Worm (Caenorhabditis elegans) whole organism, late embryonic: ENCODE data around the gene lec-3.

Source experiments
- ahr-1 ChIP-seq: sonication (generic microtip); optimal IDR thresholded peaks from 2 replicates; lab custom pipeline; 2016; ENCODE audit warnings: missing genetic modification characterization, missing compliant biosample characterization
- ceh-6 ChIP-seq: fragments of 200-800 bp; sonication (Bioruptor generic); optimal IDR thresholded peaks from 2 replicates; lab custom pipeline; 2018; ENCODE audit warnings: mild to moderate bottlenecking, missing genetic modification characterization, missing compliant biosample characterization
- dmd-4 ChIP-seq: sonication (generic microtip); optimal IDR thresholded peaks from 2 replicates; lab custom pipeline; 2016; ENCODE audit warnings: borderline replicate concordance, missing genetic modification characterization, missing compliant biosample characterization
- elt-2 ChIP-seq: sonication (generic microtip); optimal IDR thresholded peaks from 2 replicates; lab custom pipeline; 2016; ENCODE audit warnings: missing genetic modification reagents, missing genetic modification characterization, missing compliant biosample characterization
- hlh-8 ChIP-seq: sonication (generic microtip); optimal IDR thresholded peaks from 2 replicates; lab custom pipeline; 2016; ENCODE audit warnings: missing genotype, missing genetic modification characterization, missing compliant biosample characterization
- lim-6 ChIP-seq: sonication (generic microtip); optimal IDR thresholded peaks from 2 replicates; lab custom pipeline; 2016; ENCODE audit warnings: missing genetic modification characterization, missing compliant biosample characterization
- rnt-1 ChIP-seq: sonication (generic microtip); optimal IDR thresholded peaks from 2 replicates; lab custom pipeline; 2016; ENCODE audit warnings: missing genetic modification characterization, missing compliant biosample characterization
- tbx-2 ChIP-seq: sonication (generic microtip); optimal IDR thresholded peaks from 2 replicates; lab custom pipeline; 2016; ENCODE audit warnings: missing genetic modification characterization, missing compliant biosample characterization

- no peak for TF ChIP-seq elt-2 (tag; lab: Kevin White, UChicago)
- no peak for TF ChIP-seq dmd-4 (tag; lab: Kevin White, UChicago)
- no peak for TF ChIP-seq rnt-1 (tag; lab: Kevin White, UChicago)
- no peak for TF ChIP-seq ceh-6 (GFP tag; lab: Kevin White, UChicago)
- TF ChIP-seq ahr-1 (tag; lab: Kevin White, UChicago): no peak
- no peak for TF ChIP-seq tbx-2 (tag; lab: Kevin White, UChicago)
- TF ChIP-seq lim-6: no peak
- TF ChIP-seq hlh-8 (tag; lab: Kevin White, UChicago): no peak
These were observed 49.9 kb downstream of the lec-3 start, which contains the start of gene ogr-2 for ce11 chrII:10040834-10041233.
